Worm (Caenorhabditis elegans) whole organism, L1 larva: ENCODE data around the gene clec-242.

Source experiments
- ama-1 ChIP-seq: fragments of 150-350 bp; optimal IDR thresholded peaks from 2 replicates; lab custom pipeline; 2014
- elt-2 ChIP-seq: sonication (generic microtip); optimal IDR thresholded peaks from 2 replicates; lab custom pipeline; 2016; ENCODE audit warnings: missing genetic modification characterization, mild to moderate bottlenecking, inconsistent platforms, missing compliant biosample characterization, missing genetic modification reagents
- fos-1 ChIP-seq: fragments of 150-350 bp; optimal IDR thresholded peaks from 2 replicates; lab custom pipeline; 2014; ENCODE audit warnings: missing biosample characterization, missing genetic modification characterization
- lin-39 ChIP-seq: fragments of 150-350 bp; optimal IDR thresholded peaks from 2 replicates; lab custom pipeline; 2014; ENCODE audit warnings: missing biosample characterization, missing genetic modification reagents, missing genetic modification characterization
- lir-3 ChIP-seq: sonication (generic microtip); optimal IDR thresholded peaks from 2 replicates; lab custom pipeline; 2016; ENCODE audit warnings: mild to moderate bottlenecking, missing genetic modification characterization, moderate library complexity, missing compliant biosample characterization; ENCODE audit not compliant: poor library complexity
- lsy-2 ChIP-seq, 2 experiments: fragments of 150-350 bp; optimal IDR thresholded peaks; 2 replicates each; lab custom pipeline; 2014; ENCODE audit warnings: missing biosample characterization in 2 of 2, missing genetic modification characterization in 2 of 2
- pqm-1 ChIP-seq: sonication (generic microtip); optimal IDR thresholded peaks from 3 replicates; lab custom pipeline; 2017; ENCODE audit warnings: missing biosample characterization, missing genetic modification characterization
- skn-1 ChIP-seq: fragments of 150-350 bp; optimal IDR thresholded peaks from 2 replicates; lab custom pipeline; 2014; ENCODE audit warnings: missing biosample characterization, missing genetic modification characterization
- sptf-1 ChIP-seq: fragments of 150-350 bp; optimal IDR thresholded peaks from 2 replicates; lab custom pipeline; 2014; ENCODE audit warnings: missing biosample characterization, missing genetic modification characterization
- swsn-7 ChIP-seq: sonication (generic microtip); optimal IDR thresholded peaks from 2 replicates; lab custom pipeline; 2016; ENCODE audit warnings: missing genetic modification characterization, missing compliant biosample characterization
- tbx-2 ChIP-seq: sonication (generic microtip); optimal IDR thresholded peaks from 2 replicates; lab custom pipeline; 2016; ENCODE audit warnings: missing genetic modification characterization, missing compliant biosample characterization
- unc-30 ChIP-seq: sonication (generic microtip); optimal IDR thresholded peaks from 2 replicates; lab custom pipeline; 2017; ENCODE audit warnings: missing biosample characterization, missing genetic modification characterization
- zag-1 ChIP-seq: fragments of 150-350 bp; optimal IDR thresholded peaks from 2 replicates; lab custom pipeline; 2014; ENCODE audit warnings: missing biosample characterization, missing genetic modification characterization

DNA sequence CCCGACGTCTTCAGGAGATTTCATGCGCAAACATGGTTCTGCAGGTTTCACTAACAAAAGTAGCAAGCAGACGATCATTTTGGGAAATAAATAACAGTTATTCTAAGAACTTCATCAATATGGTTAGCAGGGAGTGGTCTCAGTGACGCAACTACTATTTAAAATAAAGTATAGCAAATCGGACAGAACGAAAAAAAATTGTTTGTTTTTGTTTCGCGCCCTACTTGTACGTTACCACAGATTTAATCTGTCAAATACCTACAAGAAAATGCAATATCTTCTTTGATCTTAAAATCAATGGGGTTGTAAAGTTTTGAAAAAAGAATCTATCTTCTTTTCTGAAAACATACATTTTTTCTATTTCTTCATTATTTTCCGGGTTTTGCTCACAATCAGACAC lies 46.4 kb downstream of the clec-242 start, which contains the start of gene srz-96:
- TF ChIP-seq pqm-1 (tag; lab: Kevin White, UChicago) (no peak), skn-1 (tag; lab: Kevin White, UChicago) (no peak), lin-39 (no peak), swsn-7 (tag; lab: Kevin White, UChicago) (no peak), elt-2 (tag; lab: Kevin White, UChicago) (no peak), lsy-2 (tag; optimal IDR thresholded peaks at IDR 0.05; lab: Kevin White, UChicago) (no peak), tbx-2 (tag; lab: Kevin White, UChicago) (no peak), sptf-1 (tag; lab: Kevin White, UChicago) (no peak), zag-1 (no peak), lir-3 (tag; lab: Kevin White, UChicago) (no peak), ama-1 (no peak), fos-1 (tag; lab: Kevin White, UChicago) (no peak), unc-30 (tag; lab: Kevin White, UChicago) (no peak)
